Fruit fly (Drosophila melanogaster) whole organism: Measurements from ENCODE around the gene CG43923.

Experiments
- CG8478 ChIP-seq: fragments of >200 bp; optimal IDR thresholded peaks from 2 replicates; lab custom pipeline; 2018; ENCODE audit warnings: inconsistent platforms
- Dll ChIP-seq: fragments of >200 bp; optimal IDR thresholded peaks from 2 replicates; lab custom pipeline; 2017
- EcR ChIP-seq, 2 experiments: fragments of >200 bp; optimal IDR thresholded peaks; 2 replicates each; lab custom pipeline; 2017; ENCODE audit warnings: missing biosample characterization in 2 of 2, missing genetic modification characterization in 2 of 2, missing genetic modification reagents in 2 of 2
- pan ChIP-seq: fragments of >200 bp; optimal IDR thresholded peaks from 2 replicates; lab custom pipeline; 2017
- psq ChIP-seq: fragments of >200 bp; optimal IDR thresholded peaks from 2 replicates; lab custom pipeline; 2017
- usp ChIP-seq: fragments of >200 bp; optimal IDR thresholded peaks from 2 replicates; lab custom pipeline; 2017; ENCODE audit warnings: missing biosample characterization, missing genetic modification characterization, mixed read lengths

- no peak for TF ChIP-seq pan (lab: Kevin White, UChicago)
- TF ChIP-seq CG8478 = no peak
- TF ChIP-seq Dll (lab: Kevin White, UChicago) = no peak
- no peak for TF ChIP-seq usp (GFP tag; lab: Kevin White, UChicago)
- TF ChIP-seq psq (lab: Kevin White, UChicago) = no peak
- TF ChIP-seq EcR (GFP tag; optimal IDR thresholded peaks at IDR 0.05; lab: Kevin White, UChicago) = no peak
Measured at dm6 chr2L:15643791-15644190, 32.1 kb downstream of the CG43923 start.
